In genomic region chr3R:26886283-26886689, dm6 we compare ENCODE assay signal across 1 fruit fly cellular context.
TF ChIP-seq lines count a peak whose summit lies in the region.

No protein-coding gene starts in this region.

TF ChIP-seq in whole organism, embryonic, 481 proteins besides CTCF, POLR2A, EP300 and RAD21 (continued from another document and continues in another):
- TF ChIP-seq ab (GFP tag; optimal IDR thresholded peaks at IDR 0.05; lab: Kevin White, UChicago) (no peak), CG4282 (GFP tag; optimal IDR thresholded peaks at IDR 0.05; lab: Kevin White, UChicago) (no peak), CG6765 (GFP tag; optimal IDR thresholded peaks at IDR 0.05; lab: Kevin White, UChicago) (no peak), CG32767 (GFP tag; IDR thresholded peaks at IDR 0.05; lab: Robert Waterston, UW) (0 out of 2 replicates have a peak, but pooled peaks have one; percentile 35), chif (GFP tag; optimal IDR thresholded peaks at IDR 0.05; lab: Kevin White, UChicago) (no peak), Lhr (GFP tag; optimal IDR thresholded peaks at IDR 0.05; lab: Kevin White, UChicago) (peak; percentile 32), GATAe (GFP tag; conservative IDR thresholded peaks at IDR 0.05; lab: Robert Waterston, UW) (no peak), zen2 (GFP tag; IDR thresholded peaks at IDR 0.05; lab: Robert Waterston, UW; ENCODE audit: partially characterized antibody) (no peak), ems (GFP tag; optimal IDR thresholded peaks at IDR 0.05; lab: Kevin White, UChicago) (no peak), dpn (GFP tag; optimal IDR thresholded peaks at IDR 0.05; lab: Kevin White, UChicago) (peak in 1 of 2 experiments; percentile 37), CoRest (tag; optimal IDR thresholded peaks at IDR 0.05; lab: Kevin White, UChicago) (peak; percentile 78), slbo (GFP tag; IDR thresholded peaks at IDR 0.05; lab: Robert Waterston, UW) (peak; percentile 47), CG12942 (GFP tag; optimal IDR thresholded peaks at IDR 0.05; lab: Kevin White, UChicago) (peak; percentile 24), hbn (GFP tag; IDR thresholded peaks at IDR 0.05; lab: Robert Waterston, UW; ENCODE audit: partially characterized antibody) (no peak), CG18619 (GFP tag; optimal IDR thresholded peaks at IDR 0.05; lab: Kevin White, UChicago) (peak; percentile 61), CG8388 (GFP tag; optimal IDR thresholded peaks at IDR 0.05; lab: Kevin White, UChicago) (peak; percentile 77), wek (GFP tag; optimal IDR thresholded peaks at IDR 0.05; lab: Kevin White, UChicago) (peak; percentile 17), NK7.1 (GFP tag; optimal IDR thresholded peaks at IDR 0.05; lab: Kevin White, UChicago) (no peak), CG10366 (GFP tag; IDR thresholded peaks at IDR 0.05; lab: Robert Waterston, UW) (peak; percentile 38; the same call in 1 of the 2 replicates), CG8944 (GFP tag; optimal IDR thresholded peaks at IDR 0.05; lab: Kevin White, UChicago) (no peak), chn (GFP tag; optimal IDR thresholded peaks at IDR 0.05; lab: Kevin White, UChicago) (peak; percentile 36), CG2678 (tag; optimal IDR thresholded peaks at IDR 0.05; lab: Kevin White, UChicago) (peak; percentile 82), CG15514 (GFP tag; optimal IDR thresholded peaks at IDR 0.05; lab: Kevin White, UChicago) (peak; percentile 12), CG7745 (tag; optimal IDR thresholded peaks at IDR 0.05; lab: Kevin White, UChicago) (peak; percentile 60), Dad (GFP tag; optimal IDR thresholded peaks at IDR 0.05; lab: Kevin White, UChicago) (no peak), scrt (GFP tag; optimal IDR thresholded peaks at IDR 0.05; lab: Kevin White, UChicago) (peak; percentile 37), onecut (GFP tag; IDR thresholded peaks at IDR 0.05; lab: Robert Waterston, UW) (peak; percentile 57), Med (GFP tag; lab: Kevin White, UChicago) (peak; percentile 75), ro (GFP tag; IDR thresholded peaks at IDR 0.05; lab: Robert Waterston, UW) (peak; percentile 46; the same call in 1 of the 2 replicates), CG8089 (GFP tag; optimal IDR thresholded peaks at IDR 0.05; lab: Kevin White, UChicago) (no peak), Hmr (GFP tag; optimal IDR thresholded peaks at IDR 0.05; lab: Kevin White, UChicago) (peak; percentile 52), Dref (GFP tag; IDR thresholded peaks at IDR 0.05; lab: Robert Waterston, UW) (no peak), stwl (tag; optimal IDR thresholded peaks at IDR 0.05; lab: Kevin White, UChicago) (peak; percentile 27), CG17912 (GFP tag; optimal IDR thresholded peaks at IDR 0.05; lab: Kevin White, UChicago) (no peak), CG10274 (GFP tag; optimal IDR thresholded peaks at IDR 0.05; lab: Kevin White, UChicago) (peak; percentile 37), sens-2 (GFP tag; IDR thresholded peaks at IDR 0.05; lab: Robert Waterston, UW) (no peak), insv (GFP tag; optimal IDR thresholded peaks at IDR 0.05; lab: Kevin White, UChicago) (no peak), CG9797 (GFP tag; optimal IDR thresholded peaks at IDR 0.05; lab: Kevin White, UChicago) (no peak), D19B (GFP tag; optimal IDR thresholded peaks at IDR 0.05; lab: Kevin White, UChicago) (no peak), Mad (GFP tag; optimal IDR thresholded peaks at IDR 0.05; lab: Kevin White, UChicago) (no peak), Sox102F (GFP tag; optimal IDR thresholded peaks at IDR 0.05; lab: Kevin White, UChicago) (peak; percentile 68), grau (tag; optimal IDR thresholded peaks at IDR 0.05; lab: Kevin White, UChicago) (peak; percentile 79), CG7963 (GFP tag; IDR thresholded peaks at IDR 0.05; lab: Robert Waterston, UW; ENCODE audit: partially characterized antibody) (no peak), CG11456 (GFP tag; IDR thresholded peaks at IDR 0.05; lab: Robert Waterston, UW) (0 out of 3 replicates have a peak, but pooled peaks have one; percentile 20), bcd (GFP tag; optimal IDR thresholded peaks at IDR 0.05; lab: Kevin White, UChicago) (peak; percentile 43), grn (GFP tag; optimal IDR thresholded peaks at IDR 0.05; lab: Kevin White, UChicago) (no peak), Sox100B (GFP tag; optimal IDR thresholded peaks at IDR 0.05; lab: Kevin White, UChicago) (peak; percentile 78), CG2116 (GFP tag; optimal IDR thresholded peaks at IDR 0.05; lab: Kevin White, UChicago) (peak; percentile 51), CG3281 (GFP tag; optimal IDR thresholded peaks at IDR 0.05; lab: Kevin White, UChicago) (peak; percentile 58), lola (GFP tag; optimal IDR thresholded peaks at IDR 0.05; lab: Kevin White, UChicago) (peak in 1 of 3 experiments; percentile 85), CG17612 (GFP tag; IDR thresholded peaks at IDR 0.05; lab: Robert Waterston, UW) (no peak), Rfx (GFP tag; IDR thresholded peaks at IDR 0.05; lab: Robert Waterston, UW) (peak; percentile 55), CG14965 (GFP tag; optimal IDR thresholded peaks at IDR 0.05; lab: Kevin White, UChicago; ENCODE audit: borderline replicate concordance) (no peak), mirr (GFP tag; optimal IDR thresholded peaks at IDR 0.05; lab: Kevin White, UChicago) (no peak), CG11398 (GFP tag; optimal IDR thresholded peaks at IDR 0.05; lab: Kevin White, UChicago) (no peak), CG11695 (GFP tag; IDR thresholded peaks at IDR 0.05; lab: Robert Waterston, UW) (peak; percentile 72; the same call in 2 of the 3 replicates), sob (GFP tag; IDR thresholded peaks at IDR 0.05; lab: Robert Waterston, UW) (peak; percentile 42), prd (optimal IDR thresholded peaks at IDR 0.05; lab: Kevin White, UChicago) (no peak), prd (GFP tag; IDR thresholded peaks at IDR 0.05; lab: Robert Waterston, UW) (peak; percentile 83), schlank (tag; optimal IDR thresholded peaks at IDR 0.05; lab: Kevin White, UChicago) (no peak), ac (GFP tag; optimal IDR thresholded peaks at IDR 0.05; lab: Kevin White, UChicago) (peak; percentile 40), PHDP (tag; optimal IDR thresholded peaks at IDR 0.05; lab: Kevin White, UChicago) (peak; percentile 72), h (optimal IDR thresholded peaks at IDR 0.05; lab: Kevin White, UChicago) (no peak), CG7786 (GFP tag; optimal IDR thresholded peaks at IDR 0.05; lab: Kevin White, UChicago) (no peak), B-H1 (GFP tag; IDR thresholded peaks at IDR 0.05; lab: Robert Waterston, UW) (peak; percentile 53), CG6272 (GFP tag; IDR thresholded peaks at IDR 0.05; lab: Robert Waterston, UW) (no peak), az2 (GFP tag; optimal IDR thresholded peaks at IDR 0.05; lab: Kevin White, UChicago) (peak; percentile 65), kah (GFP tag; optimal IDR thresholded peaks at IDR 0.05; lab: Kevin White, UChicago) (peak; percentile 62), Xrp1 (GFP tag; IDR thresholded peaks at IDR 0.05; lab: Robert Waterston, UW) (peak; percentile 85), CG13123 (GFP tag; optimal IDR thresholded peaks at IDR 0.05; lab: Kevin White, UChicago) (no peak), Taf1 (GFP tag; IDR thresholded peaks at IDR 0.05; lab: Robert Waterston, UW) (no peak), Atf6 (GFP tag; IDR thresholded peaks at IDR 0.05; lab: Robert Waterston, UW) (peak; percentile 33; the same call in 1 of the 2 replicates), CG7928 (GFP tag; optimal IDR thresholded peaks at IDR 0.05; lab: Kevin White, UChicago) (no peak), CG6791 (GFP tag; IDR thresholded peaks at IDR 0.05; lab: Robert Waterston, UW; ENCODE audit: partially characterized antibody) (no peak), Hr51 (GFP tag; optimal IDR thresholded peaks at IDR 0.05; lab: Kevin White, UChicago) (peak; percentile 18 to 70), CG5953 (GFP tag; IDR thresholded peaks at IDR 0.05; lab: Robert Waterston, UW) (no peak), Atf-2 (GFP tag; optimal IDR thresholded peaks at IDR 0.05; lab: Kevin White, UChicago) (no peak), CG13287 (GFP tag; IDR thresholded peaks at IDR 0.05; lab: Robert Waterston, UW; ENCODE audit: partially characterized antibody) (no peak), CG2199 (GFP tag; IDR thresholded peaks at IDR 0.05; lab: Robert Waterston, UW) (peak; percentile 28; the same call in 1 of the 3 replicates), jumu (GFP tag; optimal IDR thresholded peaks at IDR 0.05; lab: Kevin White, UChicago) (no peak), zfh1 (GFP tag; IDR thresholded peaks at IDR 0.05; lab: Robert Waterston, UW) (peak; percentile 59; the same call in 1 of the 3 replicates), tup (GFP tag; optimal IDR thresholded peaks at IDR 0.05; lab: Kevin White, UChicago) (peak; percentile 11), dmrt99B (tag; optimal IDR thresholded peaks at IDR 0.05; lab: Kevin White, UChicago) (peak; percentile 67), gce (GFP tag; IDR thresholded peaks at IDR 0.05; lab: Robert Waterston, UW) (no peak), MTF-1 (GFP tag; optimal IDR thresholded peaks at IDR 0.05; lab: Kevin White, UChicago; ENCODE audit: borderline replicate concordance) (peak; percentile 20), Spps (tag; optimal IDR thresholded peaks at IDR 0.05; lab: Kevin White, UChicago) (peak; percentile 63), CG3847 (GFP tag; IDR thresholded peaks at IDR 0.05; lab: Robert Waterston, UW) (no peak), CG33213 (GFP tag; optimal IDR thresholded peaks at IDR 0.05; lab: Kevin White, UChicago) (no peak), bbx (GFP tag; IDR thresholded peaks at IDR 0.05; lab: Robert Waterston, UW; ENCODE audit: partially characterized antibody) (no peak), CG13624 (GFP tag; optimal IDR thresholded peaks at IDR 0.05; lab: Kevin White, UChicago) (no peak), twi (tag; optimal IDR thresholded peaks at IDR 0.05; lab: Kevin White, UChicago) (peak; percentile 66), HLHmδ (GFP tag; optimal IDR thresholded peaks at IDR 0.05; lab: Kevin White, UChicago) (no peak), CG11696 (GFP tag; IDR thresholded peaks at IDR 0.05; lab: Robert Waterston, UW) (peak; percentile 97), al (GFP tag; IDR thresholded peaks at IDR 0.05; lab: Robert Waterston, UW) (no peak; the same call in 1 of the 2 replicates), Max (GFP tag; optimal IDR thresholded peaks at IDR 0.05; lab: Kevin White, UChicago) (no peak), CG10979 (tag; optimal IDR thresholded peaks at IDR 0.05; lab: Kevin White, UChicago) (peak; percentile 88), Doc2 (GFP tag; IDR thresholded peaks at IDR 0.05; lab: Robert Waterston, UW) (no peak), br (optimal IDR thresholded peaks at IDR 0.05; lab: Kevin White, UChicago) (no peak), vvl (GFP tag; IDR thresholded peaks at IDR 0.05; lab: Robert Waterston, UW) (peak; percentile 77), CG8924 (tag; optimal IDR thresholded peaks at IDR 0.05; lab: Kevin White, UChicago) (peak; percentile 87), CG3726 (GFP tag; IDR thresholded peaks at IDR 0.05; lab: Robert Waterston, UW) (no peak), CG9437 (GFP tag; optimal IDR thresholded peaks at IDR 0.05; lab: Kevin White, UChicago) (peak; percentile 58), CG15601 (tag; optimal IDR thresholded peaks at IDR 0.05; lab: Kevin White, UChicago) (peak; percentile 83), Bgb (GFP tag; IDR thresholded peaks at IDR 0.05; lab: Robert Waterston, UW; ENCODE audit: partially characterized antibody) (no peak), toy (GFP tag; IDR thresholded peaks at IDR 0.05; lab: Robert Waterston, UW) (no peak), Doc3 (GFP tag; IDR thresholded peaks at IDR 0.05; lab: Robert Waterston, UW; ENCODE audit: partially characterized antibody) (no peak), ranshi (GFP tag; IDR thresholded peaks at IDR 0.05; lab: Robert Waterston, UW) (peak; percentile 45; the same call in 1 of the 2 replicates), CG9817 (tag; optimal IDR thresholded peaks at IDR 0.05; lab: Kevin White, UChicago) (peak; percentile 52), ATbp (GFP tag; optimal IDR thresholded peaks at IDR 0.05; lab: Kevin White, UChicago) (peak; percentile 70), CG14667 (GFP tag; IDR thresholded peaks at IDR 0.05; lab: Robert Waterston, UW) (peak; percentile 55), Tbp (GFP tag; optimal IDR thresholded peaks at IDR 0.05; lab: Kevin White, UChicago) (no peak), Abd-B (GFP tag; optimal IDR thresholded peaks at IDR 0.05; lab: Kevin White, UChicago) (peak; percentile 79), slp2 (GFP tag; optimal IDR thresholded peaks at IDR 0.05; lab: Kevin White, UChicago) (no peak), so (GFP tag; IDR thresholded peaks at IDR 0.05; lab: Robert Waterston, UW) (no peak), da (GFP tag; optimal IDR thresholded peaks at IDR 0.05; lab: Kevin White, UChicago) (no peak), CG13424 (tag; optimal IDR thresholded peaks at IDR 0.05; lab: Kevin White, UChicago) (peak; percentile 74), CG33557 (GFP tag; optimal IDR thresholded peaks at IDR 0.05; lab: Kevin White, UChicago) (peak; percentile 84), CG8765 (GFP tag; IDR thresholded peaks at IDR 0.05; lab: Robert Waterston, UW) (peak; percentile 74), odd (GFP tag; optimal IDR thresholded peaks at IDR 0.05; lab: Kevin White, UChicago) (peak; percentile 41), B-H2 (GFP tag; optimal IDR thresholded peaks at IDR 0.05; lab: Kevin White, UChicago) (no peak), BtbVII (GFP tag; optimal IDR thresholded peaks at IDR 0.05; lab: Kevin White, UChicago) (peak; percentile 55), CG11504 (tag; optimal IDR thresholded peaks at IDR 0.05; lab: Kevin White, UChicago) (peak; percentile 78), Hmx (GFP tag; optimal IDR thresholded peaks at IDR 0.05; lab: Kevin White, UChicago) (no peak), Scr (GFP tag; IDR thresholded peaks at IDR 0.05; lab: Robert Waterston, UW; ENCODE audit: partially characterized antibody) (no peak), tx (GFP tag; optimal IDR thresholded peaks at IDR 0.05; lab: Kevin White, UChicago) (no peak), Hey (tag; optimal IDR thresholded peaks at IDR 0.05; lab: Kevin White, UChicago) (no peak), CG1792 (GFP tag; optimal IDR thresholded peaks at IDR 0.05; lab: Kevin White, UChicago) (no peak), CG30403 (GFP tag; optimal IDR thresholded peaks at IDR 0.05; lab: Kevin White, UChicago) (peak; percentile 65), CG31388 (GFP tag; optimal IDR thresholded peaks at IDR 0.05; lab: Kevin White, UChicago) (no peak), CG7839 (tag; optimal IDR thresholded peaks at IDR 0.05; lab: Kevin White, UChicago) (peak; percentile 82), inv (GFP tag; IDR thresholded peaks at IDR 0.05; lab: Robert Waterston, UW; ENCODE audit: partially characterized antibody) (no peak), oc (tag; optimal IDR thresholded peaks at IDR 0.05; lab: Kevin White, UChicago) (peak; percentile 55), org-1 (GFP tag; optimal IDR thresholded peaks at IDR 0.05; lab: Kevin White, UChicago) (peak; percentile 64)
